Fruit fly (Drosophila melanogaster) whole organism, embryonic: ENCODE measurements around the gene CG14803.

Experiments
- Atf-2 ChIP-seq: fragments of 200-800 bp; sonication (Bioruptor generic); optimal IDR thresholded peaks from 2 replicates; lab custom pipeline; 2016; ENCODE audit warnings: missing biosample characterization, missing genetic modification characterization
- BEAF-32 ChIP-seq: fragments of 200-800 bp; sonication (Bioruptor generic); optimal IDR thresholded peaks from 3 replicates; lab custom pipeline; 2017; ENCODE audit warnings: missing biosample characterization, missing genetic modification characterization, mild to moderate bottlenecking, moderate library complexity, missing genetic modification reagents
- CG10462 ChIP-seq: fragments of 200-800 bp; sonication (Bioruptor generic); optimal IDR thresholded peaks from 2 replicates; lab custom pipeline; 2016; ENCODE audit warnings: missing biosample characterization, missing genetic modification characterization
- CG10979 ChIP-seq: fragments of 200-800 bp; sonication (Bioruptor generic); optimal IDR thresholded peaks from 2 replicates; lab custom pipeline; 2018; ENCODE audit warnings: missing biosample characterization, mild to moderate bottlenecking, missing genetic modification characterization, moderate library complexity
- CG12219 ChIP-seq: fragments of 200-800 bp; sonication (Bioruptor generic); optimal IDR thresholded peaks from 3 replicates; lab custom pipeline; 2018; ENCODE audit warnings: missing biosample characterization, mild to moderate bottlenecking, missing genetic modification characterization
- CG12299 ChIP-seq: fragments of 200-800 bp; sonication (Bioruptor generic); optimal IDR thresholded peaks from 2 replicates; lab custom pipeline; 2018; ENCODE audit warnings: missing biosample characterization, mild to moderate bottlenecking, missing genetic modification characterization
- CG13894 ChIP-seq: fragments of 200-800 bp; sonication (Bioruptor generic); optimal IDR thresholded peaks from 3 replicates; lab custom pipeline; 2018; ENCODE audit warnings: missing biosample characterization, mild to moderate bottlenecking, missing genetic modification characterization, moderate library complexity
- CG15269 ChIP-seq: fragments of 200-800 bp; sonication (Bioruptor generic); optimal IDR thresholded peaks from 2 replicates; lab custom pipeline; 2018; ENCODE audit warnings: missing biosample characterization, mild to moderate bottlenecking, missing genetic modification characterization, moderate library complexity
- CG16813 ChIP-seq: fragments of 200-800 bp; sonication (Bioruptor generic); IDR thresholded peaks from 3 replicates; pipeline ENCODE4 v1.3.6; 2022; ENCODE audit warnings: missing biosample characterization, missing genetic modification characterization; ENCODE audit not compliant: partially characterized antibody
- CG17385 ChIP-seq: fragments of 200-800 bp; sonication (Bioruptor generic); optimal IDR thresholded peaks from 3 replicates; lab custom pipeline; 2018; ENCODE audit warnings: missing biosample characterization, mild to moderate bottlenecking, missing genetic modification characterization
- CG17912 ChIP-seq: fragments of 200-800 bp; sonication (Bioruptor generic); optimal IDR thresholded peaks from 2 replicates; lab custom pipeline; 2018; ENCODE audit warnings: missing biosample characterization, mild to moderate bottlenecking, missing genetic modification characterization
- CG18262 ChIP-seq: fragments of 200-800 bp; optimal IDR thresholded peaks from 3 replicates; lab custom pipeline; 2019; ENCODE audit warnings: missing biosample characterization, mild to moderate bottlenecking, missing genetic modification characterization, moderate library complexity
- CG2116 ChIP-seq: fragments of 200-800 bp; sonication (Bioruptor generic); optimal IDR thresholded peaks from 3 replicates; lab custom pipeline; 2018; ENCODE audit warnings: missing biosample characterization, mild to moderate bottlenecking, missing genetic modification characterization
- CG4707 ChIP-seq: fragments of 200-800 bp; sonication (Bioruptor generic); optimal IDR thresholded peaks from 2 replicates; lab custom pipeline; 2018; ENCODE audit warnings: missing biosample characterization, mild to moderate bottlenecking, missing genetic modification characterization, moderate library complexity
- CG5953 ChIP-seq: fragments of 200-800 bp; sonication (Bioruptor generic); IDR thresholded peaks from 2 replicates; pipeline ENCODE4 v1.3.6; 2022; ENCODE audit warnings: missing biosample characterization, missing genetic modification characterization
- CG6813 ChIP-seq: fragments of 200-800 bp; sonication (Bioruptor generic); optimal IDR thresholded peaks from 2 replicates; lab custom pipeline; 2017; ENCODE audit warnings: missing biosample characterization, missing genetic modification characterization, mild to moderate bottlenecking, moderate library complexity, missing genetic modification reagents
- CG6854 ChIP-seq: fragments of 200-800 bp; sonication (Bioruptor generic); optimal IDR thresholded peaks from 3 replicates; lab custom pipeline; 2017; ENCODE audit warnings: missing biosample characterization, mild to moderate bottlenecking, missing genetic modification characterization
- CG7987 ChIP-seq: fragments of 200-800 bp; sonication (Bioruptor generic); optimal IDR thresholded peaks from 2 replicates; lab custom pipeline; 2018; ENCODE audit warnings: missing biosample characterization, mild to moderate bottlenecking, missing genetic modification characterization, moderate library complexity
- Dbx ChIP-seq: fragments of 200-800 bp; sonication (Bioruptor generic); IDR thresholded peaks from 3 replicates; pipeline ENCODE4 v1.3.6; 2022; ENCODE audit warnings: missing biosample characterization, missing genetic modification characterization
- Eip74EF ChIP-seq, 2 experiments: fragments of 200-800 bp in 1 of 2; fragments of >200 bp in 1 of 2; sonication (Bioruptor generic) in 1 of 2; optimal IDR thresholded peaks; 2 replicates each; lab custom pipeline; 2017 to 2019; ENCODE audit warnings: missing biosample characterization in 2 of 2, missing genetic modification characterization in 2 of 2, mild to moderate bottlenecking in 1 of 2, moderate library complexity in 1 of 2
- Elba2 ChIP-seq: fragments of 200-800 bp; sonication (Bioruptor generic); optimal IDR thresholded peaks from 3 replicates; lab custom pipeline; 2016; ENCODE audit warnings: missing biosample characterization, missing genetic modification characterization
- Ets97D ChIP-seq: fragments of 200-800 bp; sonication (Bioruptor generic); optimal IDR thresholded peaks from 3 replicates; lab custom pipeline; 2016; ENCODE audit warnings: missing biosample characterization, missing genetic modification characterization
- Lpt ChIP-seq: fragments of >200 bp; optimal IDR thresholded peaks from 2 replicates; lab custom pipeline; 2018; ENCODE audit warnings: missing biosample characterization, missing genetic modification characterization
- MTF-1 ChIP-seq: fragments of 200-800 bp; sonication (Bioruptor generic); optimal IDR thresholded peaks from 2 replicates; lab custom pipeline; 2018; ENCODE audit warnings: missing biosample characterization, mild to moderate bottlenecking, missing genetic modification characterization, borderline replicate concordance
- Med ChIP-seq: fragments of 200-800 bp; sonication (Bioruptor generic); peaks from one replicate; lab custom pipeline; 2016; ENCODE audit warnings: missing biosample characterization, missing genetic modification characterization, mild to moderate bottlenecking, inconsistent platforms, moderate library complexity
- Neu2 ChIP-seq: fragments of 200-800 bp; sonication (Bioruptor generic); optimal IDR thresholded peaks from 3 replicates; lab custom pipeline; 2016; ENCODE audit warnings: missing biosample characterization, missing genetic modification characterization, borderline replicate concordance
- Nf-YC ChIP-seq: fragments of 200-800 bp; optimal IDR thresholded peaks from 3 replicates; lab custom pipeline; 2019; ENCODE audit warnings: missing biosample characterization, mild to moderate bottlenecking, missing genetic modification characterization, moderate library complexity
- NfI ChIP-seq: fragments of 200-800 bp; sonication (Bioruptor generic); optimal IDR thresholded peaks from 3 replicates; lab custom pipeline; 2018; ENCODE audit warnings: missing biosample characterization, mild to moderate bottlenecking, missing genetic modification characterization, moderate library complexity
- Oaz ChIP-seq: fragments of 200-800 bp; sonication (Bioruptor generic); IDR thresholded peaks from 2 replicates; pipeline ENCODE4 v1.3.6; 2022; ENCODE audit warnings: missing biosample characterization, missing genetic modification characterization
- Six4 ChIP-seq: fragments of 200-800 bp; sonication (Bioruptor generic); optimal IDR thresholded peaks from 2 replicates; lab custom pipeline; 2016; ENCODE audit warnings: missing biosample characterization, missing genetic modification characterization
- Usf ChIP-seq: fragments of 200-800 bp; sonication (Bioruptor generic); optimal IDR thresholded peaks from 2 replicates; lab custom pipeline; 2017; ENCODE audit warnings: missing genotype, missing biosample characterization, missing genetic modification characterization
- YL-1 ChIP-seq: fragments of 200-800 bp; sonication (Bioruptor generic); optimal IDR thresholded peaks from 3 replicates; lab custom pipeline; 2017; ENCODE audit warnings: missing biosample characterization, mild to moderate bottlenecking, missing genetic modification characterization
- bsh ChIP-seq, 2 experiments: fragments of 200-800 bp; sonication (Bioruptor generic); optimal IDR thresholded peaks; 2 replicates each; lab custom pipeline; 2017 to 2018; ENCODE audit warnings: mild to moderate bottlenecking in 2 of 2, missing biosample characterization in 2 of 2, missing genetic modification characterization in 2 of 2, moderate library complexity in 1 of 2
- cas ChIP-seq: fragments of 200-800 bp; sonication (Bioruptor generic); IDR thresholded peaks from 2 replicates; pipeline ENCODE4 v1.3.6; 2022; ENCODE audit warnings: missing biosample characterization, missing genetic modification characterization
- dpn ChIP-seq, 2 experiments: fragments of 200-800 bp; sonication (Bioruptor generic); optimal IDR thresholded peaks; 3 replicates each; lab custom pipeline; 2016; ENCODE audit warnings: missing biosample characterization in 2 of 2, missing genetic modification characterization in 2 of 2
- en ChIP-seq: fragments of 200-800 bp; sonication (Bioruptor generic); optimal IDR thresholded peaks from 2 replicates; lab custom pipeline; 2016; ENCODE audit warnings: missing biosample characterization, missing genetic modification characterization
- gsb-n ChIP-seq: fragments of 200-800 bp; sonication (Bioruptor generic); optimal IDR thresholded peaks from 3 replicates; lab custom pipeline; 2018; ENCODE audit warnings: missing biosample characterization, mild to moderate bottlenecking, missing genetic modification characterization
- insv ChIP-seq, 2 experiments: fragments of 200-800 bp; sonication (Bioruptor generic); optimal IDR thresholded peaks; 3 replicates each; lab custom pipeline; 2016 to 2018; ENCODE audit warnings: missing biosample characterization in 2 of 2, missing genetic modification characterization in 2 of 2
- nerfin-1 ChIP-seq: fragments of 200-800 bp; sonication (Bioruptor generic); optimal IDR thresholded peaks from 3 replicates; lab custom pipeline; 2019; ENCODE audit warnings: missing biosample characterization, mild to moderate bottlenecking, missing genetic modification characterization, moderate library complexity
- p53 ChIP-seq: fragments of 200-800 bp; sonication (Bioruptor generic); optimal IDR thresholded peaks from 2 replicates; lab custom pipeline; 2016; ENCODE audit warnings: missing biosample characterization, missing genetic modification characterization
- pita ChIP-seq: fragments of 200-800 bp; sonication (Bioruptor generic); optimal IDR thresholded peaks from 2 replicates; lab custom pipeline; 2017; ENCODE audit warnings: missing biosample characterization, mild to moderate bottlenecking, missing genetic modification characterization
- rib ChIP-seq: fragments of 200-800 bp; sonication (Bioruptor generic); IDR thresholded peaks from 2 replicates; pipeline ENCODE4 v1.3.6; 2022; ENCODE audit warnings: missing biosample characterization, missing genetic modification characterization
- sd ChIP-seq: fragments of 200-800 bp; sonication (Bioruptor generic); optimal IDR thresholded peaks from 3 replicates; lab custom pipeline; 2018; ENCODE audit warnings: missing biosample characterization, mild to moderate bottlenecking, missing genetic modification characterization, moderate library complexity
- slou ChIP-seq: fragments of 200-800 bp; sonication (Bioruptor generic); optimal IDR thresholded peaks from 3 replicates; lab custom pipeline; 2016; ENCODE audit warnings: missing biosample characterization, missing genetic modification characterization
- ssp ChIP-seq: fragments of 200-800 bp; sonication (Bioruptor generic); IDR thresholded peaks from 2 replicates; pipeline ENCODE4 v1.3.6; 2022; ENCODE audit warnings: missing biosample characterization, missing genetic modification characterization
- stwl ChIP-seq: fragments of 200-800 bp; sonication (Bioruptor generic); optimal IDR thresholded peaks from 3 replicates; lab custom pipeline; 2018; ENCODE audit warnings: missing biosample characterization, mild to moderate bottlenecking, missing genetic modification characterization, moderate library complexity
- tio ChIP-seq: fragments of 200-800 bp; sonication (Bioruptor generic); optimal IDR thresholded peaks from 2 replicates; lab custom pipeline; 2017; ENCODE audit warnings: missing biosample characterization, missing genetic modification characterization, inconsistent platforms
- trem ChIP-seq: fragments of 200-800 bp; optimal IDR thresholded peaks from 3 replicates; lab custom pipeline; 2019; ENCODE audit warnings: missing biosample characterization, mild to moderate bottlenecking, missing genetic modification characterization, moderate library complexity
- zf30C ChIP-seq: fragments of 200-800 bp; sonication (Bioruptor generic); optimal IDR thresholded peaks from 3 replicates; lab custom pipeline; 2018; ENCODE audit warnings: missing biosample characterization, mild to moderate bottlenecking, missing genetic modification characterization
- zfh2 ChIP-seq: fragments of 200-800 bp; sonication (Bioruptor generic); optimal IDR thresholded peaks from 2 replicates; lab custom pipeline; 2016; ENCODE audit warnings: missing biosample characterization, missing genetic modification characterization

CG14803 gene

dm6 chrX:1873515-1874126, 5.0 kb downstream of the CG14803 start, which contains the start of the genes Pgam5 and Vps26 (continued):
- TF ChIP-seq CG15269 (tag; lab: Kevin White, UChicago) (no peak), zf30C (GFP tag; lab: Kevin White, UChicago) (no peak), zfh2 (no peak), dpn (GFP tag; optimal IDR thresholded peaks at IDR 0.05; lab: Kevin White, UChicago) (no peak), Six4 (GFP tag; lab: Kevin White, UChicago) (no peak), slou (GFP tag; lab: Kevin White, UChicago) (no peak), CG2116 (GFP tag; lab: Kevin White, UChicago) (peak; percentile 30), nerfin-1 (tag; lab: Kevin White, UChicago) (peak; percentile 91), insv (GFP tag; optimal IDR thresholded peaks at IDR 0.05; lab: Kevin White, UChicago) (no peak), p53 (no peak), Ets97D (peak; percentile 49), Eip74EF (GFP tag; optimal IDR thresholded peaks at IDR 0.05; lab: Kevin White, UChicago) (no peak), CG10979 (tag; lab: Kevin White, UChicago) (no peak), Lpt (no peak), CG12219 (no peak), CG13894 (tag; lab: Kevin White, UChicago) (no peak), gsb-n (tag; lab: Kevin White, UChicago) (peak; percentile 71), CG4707 (GFP tag; lab: Kevin White, UChicago) (no peak), sd (peak; percentile 76), BEAF-32 (peak; percentile 51), MTF-1 (GFP tag; lab: Kevin White, UChicago) (no peak), CG12299 (tag; lab: Kevin White, UChicago) (no peak), CG16813 (GFP tag; lab: Robert Waterston, UW) (no peak), Med (peak; percentile 73), Oaz (GFP tag; lab: Robert Waterston, UW) (no peak), en (GFP tag; lab: Kevin White, UChicago) (no peak), Elba2 (GFP tag; lab: Kevin White, UChicago) (peak; percentile 83), stwl (tag; lab: Kevin White, UChicago) (peak; percentile 23), Neu2 (no peak), Dbx (GFP tag; lab: Robert Waterston, UW) (no peak), rib (GFP tag; lab: Robert Waterston, UW) (no peak), CG6854 (GFP tag; lab: Kevin White, UChicago) (no peak), pita (GFP tag; lab: Kevin White, UChicago) (no peak), ssp (GFP tag; lab: Robert Waterston, UW) (no peak), tio (GFP tag; lab: Kevin White, UChicago) (no peak), CG18262 (tag; lab: Kevin White, UChicago) (no peak), bsh (GFP tag; optimal IDR thresholded peaks at IDR 0.05; lab: Kevin White, UChicago) (no peak), cas (GFP tag; lab: Robert Waterston, UW) (no peak), CG6813 (no peak), NfI (no peak), Usf (GFP tag; lab: Kevin White, UChicago) (no peak), CG7987 (no peak), CG17912 (GFP tag; lab: Kevin White, UChicago) (no peak), CG10462 (no peak), CG5953 (no peak), Atf-2 (GFP tag; lab: Kevin White, UChicago) (no peak), trem (tag; lab: Kevin White, UChicago) (peak; percentile 60), YL-1 (GFP tag; lab: Kevin White, UChicago) (peak; percentile 72), Nf-YC (peak; percentile 12), CG17385 (GFP tag; lab: Kevin White, UChicago) (peak; percentile 95)
